Fruit fly (Drosophila melanogaster): Measurements from ENCODE around the gene CG34126.
A peak's percentile ranks its signal among the peaks of the same experiment; 100 is the strongest.

The CG34126 gene

dm6 chr2L:5025557-5025956 is 44.1 kb downstream of the CG34126 start:
- TF ChIP-seq CG7101 (tag; optimal IDR thresholded peaks at IDR 0.05) (no peak), Clk (GFP tag; optimal IDR thresholded peaks at IDR 0.05) (no peak)

- TF ChIP-seq cic (GFP tag; optimal IDR thresholded peaks at IDR 0.05) (peak; percentile 3), tj (GFP tag; optimal IDR thresholded peaks at IDR 0.05) (peak; percentile 41), CG11617 (GFP tag; optimal IDR thresholded peaks at IDR 0.05) (no peak)
Observed at dm6 chr2L:5027321-5028069, 46.1 kb downstream of the CG34126 start.

DNA sequence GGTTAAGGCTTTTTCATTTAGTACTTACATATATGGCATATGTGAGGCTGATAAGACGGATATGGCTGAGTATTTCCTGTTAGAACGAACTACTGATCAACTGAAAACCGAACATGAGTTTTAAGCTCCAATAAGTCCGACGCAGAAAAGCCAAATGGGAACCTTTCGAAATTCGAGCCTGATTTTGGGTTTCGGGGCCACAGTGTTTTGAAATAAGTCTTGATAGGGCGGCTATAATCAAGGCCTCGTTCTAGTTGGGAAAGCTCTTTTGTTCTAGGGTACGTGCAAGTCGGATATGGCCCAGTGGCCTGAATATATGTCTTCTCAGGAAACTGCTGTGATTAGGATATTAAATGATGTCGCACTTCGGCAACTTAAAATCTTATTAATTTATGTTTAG is 46.7 kb downstream of the CG34126 start, which contains the start of gene vkg:
vkg (minus strand) TSS at position 101 of the 400 bp plus-strand sequence.
- TF ChIP-seq cic (GFP tag; optimal IDR thresholded peaks at IDR 0.05) (no peak), kay (GFP tag; ENCODE audit: borderline replicate concordance) (no peak), CG11617 (GFP tag; optimal IDR thresholded peaks at IDR 0.05) (no peak), toe (GFP tag; optimal IDR thresholded peaks at IDR 0.05) (no peak), CG7045 (GFP tag; optimal IDR thresholded peaks at IDR 0.05) (no peak), pad (GFP tag; optimal IDR thresholded peaks at IDR 0.05) (no peak), tj (GFP tag; optimal IDR thresholded peaks at IDR 0.05) (no peak), Crg-1 (GFP tag; optimal IDR thresholded peaks at IDR 0.05) (no peak), Mnt (GFP tag; optimal IDR thresholded peaks at IDR 0.05) (no peak), CG12768 (GFP tag; optimal IDR thresholded peaks at IDR 0.05) (no peak), CG33017 (tag; optimal IDR thresholded peaks at IDR 0.05) (no peak), cnc (optimal IDR thresholded peaks at IDR 0.05) (no peak), CG1620 (GFP tag; optimal IDR thresholded peaks at IDR 0.05) (no peak), CG7101 (tag; optimal IDR thresholded peaks at IDR 0.05) (no peak), Clk (GFP tag; optimal IDR thresholded peaks at IDR 0.05) (no peak), CG5204 (GFP tag; optimal IDR thresholded peaks at IDR 0.05) (no peak), Hr96 (GFP tag; optimal IDR thresholded peaks at IDR 0.05) (no peak), bab1 (GFP tag; optimal IDR thresholded peaks at IDR 0.05) (no peak)

DNA sequence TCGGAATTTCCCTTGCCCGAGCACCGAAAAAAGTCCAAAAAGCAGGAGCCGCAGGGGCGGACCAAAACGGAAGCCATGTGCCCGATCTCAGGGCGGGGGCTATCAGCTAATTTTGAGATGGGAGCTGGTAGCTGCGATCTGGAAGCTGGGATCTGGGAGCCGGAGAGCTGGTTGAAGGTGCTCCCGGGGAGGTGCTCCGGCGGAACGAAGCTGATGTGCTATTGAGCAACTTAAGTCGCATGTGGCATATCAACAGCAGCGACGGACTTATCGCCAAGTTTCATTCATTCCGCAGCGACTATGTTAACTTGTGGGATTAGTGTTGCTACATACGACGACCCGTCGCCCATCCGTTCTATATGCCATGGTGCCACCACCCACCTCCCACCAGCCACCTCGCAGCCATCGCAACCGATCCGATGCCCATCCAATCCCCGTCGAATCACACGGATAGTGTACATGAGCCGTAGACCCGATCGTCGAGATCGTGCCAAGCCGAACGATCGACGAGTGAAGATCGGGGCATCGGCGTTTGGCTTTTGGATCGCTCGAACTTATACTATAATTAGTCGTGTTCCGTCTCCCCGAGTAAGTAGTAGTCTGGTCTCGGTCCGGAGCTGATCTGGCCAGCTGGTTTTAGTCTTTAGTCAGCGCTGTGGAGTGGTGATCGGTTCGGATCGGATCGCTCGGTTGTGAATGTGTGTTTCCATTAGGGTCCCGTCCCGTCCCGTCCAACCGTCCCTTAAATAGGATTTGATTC is 47.8 kb downstream of the CG34126 start, which contains the start of gene Col4a1:
Col4a1 (plus strand) TSS at position 561 of the 760 bp plus-strand sequence.
- peak; percentile 7 for TF ChIP-seq Mnt (GFP tag; optimal IDR thresholded peaks at IDR 0.05)
- no peak for TF ChIP-seq tj (GFP tag; optimal IDR thresholded peaks at IDR 0.05)
- TF ChIP-seq CG33017 (tag; optimal IDR thresholded peaks at IDR 0.05) = no peak
- peak; percentile 49 for TF ChIP-seq CG12768 (GFP tag; optimal IDR thresholded peaks at IDR 0.05)
- peak; percentile 72 for TF ChIP-seq cic (GFP tag; optimal IDR thresholded peaks at IDR 0.05)

DNA sequence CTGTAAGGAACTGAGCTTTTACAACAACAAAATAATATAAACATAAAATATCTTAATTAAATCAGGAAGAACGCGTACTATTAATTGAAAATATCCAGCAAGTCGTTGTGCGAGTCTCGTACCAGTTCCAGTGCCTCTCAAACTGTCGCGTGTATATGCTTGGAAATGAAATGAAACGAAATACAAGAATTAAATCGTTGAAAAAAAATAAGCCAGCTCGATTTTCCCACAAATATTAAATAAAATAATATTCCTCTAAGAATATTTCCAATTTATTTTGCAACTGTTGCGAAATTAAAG is 48.3 kb downstream of the CG34126 start:
- TF ChIP-seq tj (GFP tag; optimal IDR thresholded peaks at IDR 0.05) (peak; percentile 60), pad (GFP tag; optimal IDR thresholded peaks at IDR 0.05) (no peak), CG1620 (GFP tag; optimal IDR thresholded peaks at IDR 0.05) (no peak), kay (GFP tag; ENCODE audit: borderline replicate concordance) (peak; percentile 33)

- TF ChIP-seq bab1 (GFP tag; optimal IDR thresholded peaks at IDR 0.05) (no peak), CG33017 (tag; optimal IDR thresholded peaks at IDR 0.05) (no peak), Crg-1 (GFP tag; optimal IDR thresholded peaks at IDR 0.05) (no peak), kay (GFP tag; ENCODE audit: borderline replicate concordance) (no peak), tj (GFP tag; optimal IDR thresholded peaks at IDR 0.05) (no peak)
Observed at dm6 chr2L:5030535-5030934, 49.1 kb downstream of the CG34126 start.

- TF ChIP-seq cnc (optimal IDR thresholded peaks at IDR 0.05) (no peak), Crg-1 (GFP tag; optimal IDR thresholded peaks at IDR 0.05) (no peak), Hr96 (GFP tag; optimal IDR thresholded peaks at IDR 0.05) (no peak), CG7101 (tag; optimal IDR thresholded peaks at IDR 0.05) (no peak), Clk (GFP tag; optimal IDR thresholded peaks at IDR 0.05) (no peak), pad (GFP tag; optimal IDR thresholded peaks at IDR 0.05) (no peak), cic (GFP tag; optimal IDR thresholded peaks at IDR 0.05) (no peak), CG12768 (GFP tag; optimal IDR thresholded peaks at IDR 0.05) (no peak), CG14711 (tag; optimal IDR thresholded peaks at IDR 0.05) (no peak), toe (GFP tag; optimal IDR thresholded peaks at IDR 0.05) (no peak), tj (GFP tag; optimal IDR thresholded peaks at IDR 0.05) (no peak), CG7045 (GFP tag; optimal IDR thresholded peaks at IDR 0.05) (no peak), CG33017 (tag; optimal IDR thresholded peaks at IDR 0.05) (no peak), bab1 (GFP tag; optimal IDR thresholded peaks at IDR 0.05) (no peak), CG5204 (GFP tag; optimal IDR thresholded peaks at IDR 0.05) (no peak), CG11617 (GFP tag; optimal IDR thresholded peaks at IDR 0.05) (no peak)
Observed at dm6 chr2L:5031399-5031798, 50.0 kb downstream of the CG34126 start.

All from whole organism, adult.